Worm (Caenorhabditis elegans) whole organism, L1 larva: ENCODE measurements around the gene F46B6.4.
A peak's percentile ranks its signal among the peaks of the same experiment; 100 is the strongest.

Experiments used
- efl-1 ChIP-seq, 4 experiments: fragments of 150-350 bp; optimal IDR thresholded peaks in 3 of 4; peaks in 1 of 4; 1 replicate in 1 of 4; 2 replicates in 3 of 4; lab custom pipeline; 2014; ENCODE audit warnings: missing biosample characterization in 2 of 4, missing genetic modification characterization in 2 of 4, missing genetic modification reagents in 2 of 4
- nhr-28 ChIP-seq: fragments of 150-350 bp; optimal IDR thresholded peaks from 2 replicates; lab custom pipeline; 2014; ENCODE audit warnings: missing biosample characterization, missing genetic modification characterization
- pag-3 ChIP-seq: sonication (generic microtip); optimal IDR thresholded peaks from 2 replicates; lab custom pipeline; 2017; ENCODE audit warnings: missing genetic modification characterization, mild to moderate bottlenecking, missing compliant biosample characterization, antibody characterized with exemption, borderline replicate concordance; ENCODE audit not compliant: insufficient read depth
- snpc-4 ChIP-seq: fragments of 150-350 bp; optimal IDR thresholded peaks from 2 replicates; lab custom pipeline; 2014; ENCODE audit warnings: missing biosample characterization, missing genetic modification characterization

DNA sequence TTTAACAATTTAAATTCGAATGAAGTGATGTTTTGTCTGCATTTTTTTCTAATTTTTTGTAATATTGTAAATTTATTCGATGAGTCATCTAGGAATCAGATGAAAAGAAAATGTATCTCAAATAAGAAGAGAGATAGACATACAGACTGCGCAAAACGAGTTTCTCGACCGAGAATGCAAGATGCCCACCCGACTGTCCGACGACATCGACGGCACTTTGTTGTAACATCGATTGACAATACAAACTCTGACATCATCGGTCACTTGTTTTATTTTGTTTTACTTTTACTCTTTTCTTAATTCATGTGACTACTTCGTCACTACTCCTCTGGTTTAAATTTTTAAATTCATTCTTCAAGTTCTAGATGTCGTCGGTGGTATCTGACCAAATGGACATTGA, 38.5 kb downstream of the F46B6.4 start, which contains the start of gene sta-2:
- TF ChIP-seq snpc-4 (tag; lab: Kevin White, UChicago) = no peak
- TF ChIP-seq nhr-28 (tag; lab: Kevin White, UChicago) = no peak
- TF ChIP-seq efl-1 (optimal IDR thresholded peaks at IDR 0.05; lab: Kevin White, UChicago) = no peak
- TF ChIP-seq efl-1 (GFP tag; optimal IDR thresholded peaks at IDR 0.05 in 1 of 2; lab: Kevin White, UChicago) = peak in 1 of 2 experiments; percentile 64
- no peak for TF ChIP-seq pag-3 (tag; lab: Kevin White, UChicago)
